Fruit fly (Drosophila melanogaster) whole organism, prepupa: ENCODE results near the gene crp.

Source experiments
- Blimp-1 ChIP-seq: fragments of 200-800 bp; sonication (Bioruptor generic); optimal IDR thresholded peaks from 3 replicates; lab custom pipeline; 2017; ENCODE audit warnings: missing biosample characterization, missing genetic modification characterization, mild to moderate bottlenecking, moderate library complexity, missing genetic modification reagents
- CG15336 ChIP-seq: fragments of 200-800 bp; sonication (Bioruptor generic); IDR thresholded peaks from 2 replicates; pipeline ENCODE4 v1.3.6; 2022; ENCODE audit warnings: missing biosample characterization, missing genetic modification characterization
- CG31627 ChIP-seq: fragments of 200-800 bp; sonication (Bioruptor generic); optimal IDR thresholded peaks from 3 replicates; lab custom pipeline; 2016; ENCODE audit warnings: missing biosample characterization, missing genetic modification characterization
- CG34406 ChIP-seq: fragments of 200-800 bp; sonication (Bioruptor generic); optimal IDR thresholded peaks from 3 replicates; lab custom pipeline; 2016; ENCODE audit warnings: missing biosample characterization, missing genetic modification characterization
- CG8632 ChIP-seq: fragments of 200-800 bp; sonication (Bioruptor generic); optimal IDR thresholded peaks from 3 replicates; lab custom pipeline; 2016; ENCODE audit warnings: missing biosample characterization, missing genetic modification characterization
- Hr39 ChIP-seq: fragments of 200-800 bp; sonication (Bioruptor generic); optimal IDR thresholded peaks from 2 replicates; lab custom pipeline; 2016; ENCODE audit warnings: missing biosample characterization, missing genetic modification characterization
- Sox102F ChIP-seq: fragments of 200-800 bp; sonication (Bioruptor generic); optimal IDR thresholded peaks from 2 replicates; lab custom pipeline; 2016; ENCODE audit warnings: missing biosample characterization, mild to moderate bottlenecking, missing genetic modification characterization
- dac ChIP-seq: fragments of 200-800 bp; sonication (Bioruptor generic); optimal IDR thresholded peaks from 2 replicates; lab custom pipeline; 2017; ENCODE audit warnings: missing biosample characterization, mild to moderate bottlenecking, missing genetic modification characterization
- topi ChIP-seq: fragments of 200-800 bp; sonication (Bioruptor generic); optimal IDR thresholded peaks from 3 replicates; lab custom pipeline; 2016; ENCODE audit warnings: missing biosample characterization, missing genetic modification characterization

DNA sequence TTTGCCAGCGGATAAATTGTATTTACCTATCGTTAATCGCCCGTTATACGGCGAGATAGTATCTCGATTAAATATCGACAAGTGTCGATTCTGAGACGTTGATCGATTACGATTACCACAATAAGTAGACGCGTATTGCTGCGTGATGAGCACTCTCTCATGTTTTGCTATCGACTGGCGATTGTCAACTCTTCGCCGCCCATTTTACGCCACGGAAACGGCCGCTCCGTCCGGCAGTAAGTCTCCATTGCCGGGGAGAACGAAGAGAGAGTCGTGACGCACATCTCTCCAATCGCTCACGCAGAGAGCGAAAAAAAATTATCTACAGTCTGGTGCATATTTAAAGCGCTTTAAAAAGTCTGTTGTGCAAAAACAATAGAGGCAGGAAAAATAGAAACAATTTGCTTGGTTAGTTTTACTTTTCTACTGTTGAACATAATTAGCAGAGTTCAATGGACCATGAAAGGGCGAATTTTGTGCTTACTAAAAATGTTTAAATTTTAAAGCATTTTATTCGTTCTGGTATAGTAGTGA, 35.9 kb downstream of the crp start, which contains the start of gene CG46309:
- TF ChIP-seq Hr39 (GFP tag; lab: Kevin White, UChicago) (peak; percentile 61), CG31627 (GFP tag; lab: Kevin White, UChicago) (peak; percentile 51), dac (no peak), CG8632 (peak; percentile 22), topi (GFP tag; lab: Kevin White, UChicago) (peak; percentile 53), Blimp-1 (GFP tag; lab: Kevin White, UChicago) (no peak), CG34406 (no peak), Sox102F (peak; percentile 50), CG15336 (no peak)
